Fruit fly (Drosophila melanogaster): ENCODE measurements around the gene RPA2.

dm6 chr2L:20940738-20941137 lies 14.8 kb upstream of the RPA2 start:
- no peak for TF ChIP-seq Meics (GFP tag; optimal IDR thresholded peaks at IDR 0.05)
- TF ChIP-seq Gug (GFP tag; IDR thresholded peaks at IDR 0.05): no peak
- TF ChIP-seq h (optimal IDR thresholded peaks at IDR 0.05): no peak
- no peak for TF ChIP-seq CG11085 (GFP tag; IDR thresholded peaks at IDR 0.05)
- TF ChIP-seq gt (GFP tag; IDR thresholded peaks at IDR 0.05): no peak
- TF ChIP-seq CG2875 (GFP tag; optimal IDR thresholded peaks at IDR 0.05): no peak
- TF ChIP-seq ken (GFP tag; IDR thresholded peaks at IDR 0.05): no peak
- TF ChIP-seq CG4424 (GFP tag; optimal IDR thresholded peaks at IDR 0.05): no peak
- TF ChIP-seq usp (GFP tag; optimal IDR thresholded peaks at IDR 0.05): no peak
- no peak for TF ChIP-seq ab (GFP tag; optimal IDR thresholded peaks at IDR 0.05)
